Worm (Caenorhabditis elegans) whole organism, midembryonic: ENCODE measurements around the gene B0563.10.

ENCODE experiments used
- T22C8.4 ChIP-seq: fragments of 200-800 bp; sonication (Bioruptor generic); IDR thresholded peaks from 2 replicates; pipeline ENCODE4 v1.3.6; 2022; ENCODE audit warnings: missing genetic modification characterization, missing compliant biosample characterization
- cog-1 ChIP-seq: sonication (generic microtip); optimal IDR thresholded peaks from 2 replicates; lab custom pipeline; 2016; ENCODE audit warnings: missing genetic modification characterization, missing compliant biosample characterization
- flt-1 ChIP-seq: fragments of 200-800 bp; sonication (Bioruptor generic); IDR thresholded peaks from 2 replicates; pipeline ENCODE4 v1.3.6; 2022; ENCODE audit warnings: missing genetic modification characterization, missing compliant biosample characterization
- klf-2 ChIP-seq: fragments of 200-800 bp; sonication (Bioruptor generic); conservative IDR thresholded peaks from 2 replicates; pipeline ENCODE4 v1.3.6; 2022; ENCODE audit warnings: missing genetic modification reagents, missing genetic modification characterization, missing compliant biosample characterization
- med-1 ChIP-seq: sonication (generic microtip); optimal IDR thresholded peaks from 2 replicates; lab custom pipeline; 2017; ENCODE audit warnings: missing genetic modification characterization, mild to moderate bottlenecking, missing compliant biosample characterization, antibody characterized with exemption, missing genetic modification reagents; ENCODE audit not compliant: insufficient read depth
- ref-1 ChIP-seq: fragments of 200-800 bp; sonication (Bioruptor generic); conservative IDR thresholded peaks from 2 replicates; pipeline ENCODE4 v1.3.6; 2022; ENCODE audit warnings: missing genetic modification reagents, missing genetic modification characterization, missing compliant biosample characterization
- tab-1 ChIP-seq: fragments of 200-800 bp; sonication (Bioruptor generic); IDR thresholded peaks from 2 replicates; pipeline ENCODE4 v1.3.6; 2022; ENCODE audit warnings: missing genetic modification characterization, missing compliant biosample characterization
- ztf-23 ChIP-seq: fragments of 200-800 bp; sonication (Bioruptor generic); IDR thresholded peaks from 2 replicates; pipeline ENCODE4 v1.3.6; 2022; ENCODE audit warnings: missing genetic modification reagents, missing genetic modification characterization, missing compliant biosample characterization
- ztf-29 ChIP-seq: fragments of 200-800 bp; sonication (Bioruptor generic); IDR thresholded peaks from 2 replicates; pipeline ENCODE4 v1.3.6; 2022; ENCODE audit warnings: missing genetic modification reagents, missing genetic modification characterization, missing compliant biosample characterization

Gene B0563.10

ce11 chrX:9172278-9172677 lies 5.2 kb upstream of the B0563.10 start, which contains the start of gene B0563.18:
Gene B0563.18, plus strand, starts transcription at chrX:9172578.
- no peak for TF ChIP-seq T22C8.4 (GFP tag; lab: Robert Waterston, UW)
- no peak for TF ChIP-seq klf-2
- TF ChIP-seq ref-1 (GFP tag; lab: Robert Waterston, UW): no peak
- no peak for TF ChIP-seq ztf-23 (GFP tag; lab: Robert Waterston, UW)
- no peak for TF ChIP-seq flt-1 (GFP tag; lab: Robert Waterston, UW)
- TF ChIP-seq ztf-29: no peak
- no peak for TF ChIP-seq cog-1
- TF ChIP-seq med-1 (GFP tag; lab: Kevin White, UChicago): no peak
- no peak for TF ChIP-seq tab-1 (GFP tag; lab: Robert Waterston, UW)

- TF ChIP-seq ztf-29: no peak
- no peak for TF ChIP-seq T22C8.4 (GFP tag; lab: Robert Waterston, UW)
- TF ChIP-seq cog-1: no peak
- TF ChIP-seq flt-1 (GFP tag; lab: Robert Waterston, UW): no peak
- TF ChIP-seq tab-1 (GFP tag; lab: Robert Waterston, UW): no peak
- no peak for TF ChIP-seq klf-2
- no peak for TF ChIP-seq ztf-23 (GFP tag; lab: Robert Waterston, UW)
- TF ChIP-seq ref-1 (GFP tag; lab: Robert Waterston, UW): no peak
- TF ChIP-seq med-1 (GFP tag; lab: Kevin White, UChicago): no peak
Measured at ce11 chrX:9171241-9171640, 4.2 kb upstream of the B0563.10 start, which contains the start of gene B0563.1. Gene B0563.1, plus strand, starts transcription at chrX:9171541.

DNA sequence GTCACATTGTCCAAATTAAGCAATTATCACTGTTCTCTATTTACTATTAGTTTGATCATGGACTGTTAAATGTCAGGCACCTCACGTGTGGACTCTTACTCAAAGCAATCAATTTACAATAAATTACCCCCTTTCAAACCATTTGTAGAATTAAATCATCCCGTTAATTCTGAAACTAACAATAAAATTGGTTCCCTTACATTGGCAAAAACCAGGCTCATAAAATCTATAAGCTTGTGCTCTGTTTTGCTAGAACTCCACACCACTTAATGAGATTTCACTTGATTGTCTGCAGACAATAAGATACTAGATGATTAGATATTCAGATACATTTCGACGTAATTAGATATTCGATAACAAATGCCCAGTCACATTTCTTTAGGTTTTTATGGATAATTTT lies 3.0 kb upstream of the B0563.10 start:
- no peak for TF ChIP-seq T22C8.4 (GFP tag; lab: Robert Waterston, UW)
- TF ChIP-seq ztf-29: no peak
- TF ChIP-seq ref-1 (GFP tag; lab: Robert Waterston, UW): no peak
- TF ChIP-seq tab-1 (GFP tag; lab: Robert Waterston, UW): no peak
- TF ChIP-seq flt-1 (GFP tag; lab: Robert Waterston, UW): no peak
- no peak for TF ChIP-seq klf-2
- no peak for TF ChIP-seq ztf-23 (GFP tag; lab: Robert Waterston, UW)
- TF ChIP-seq cog-1: no peak
- TF ChIP-seq med-1 (GFP tag; lab: Kevin White, UChicago): no peak

- TF ChIP-seq T22C8.4 (GFP tag; lab: Robert Waterston, UW) (no peak), ref-1 (GFP tag; lab: Robert Waterston, UW) (no peak), flt-1 (GFP tag; lab: Robert Waterston, UW) (no peak), klf-2 (no peak), tab-1 (GFP tag; lab: Robert Waterston, UW) (no peak), ztf-29 (no peak), cog-1 (no peak), med-1 (GFP tag; lab: Kevin White, UChicago) (no peak), ztf-23 (GFP tag; lab: Robert Waterston, UW) (no peak)
Measured at ce11 chrX:9168239-9168638, 1.2 kb upstream of the B0563.10 start, which contains the start of gene B0563.9. Gene B0563.9, plus strand, starts transcription at chrX:9168539.

DNA sequence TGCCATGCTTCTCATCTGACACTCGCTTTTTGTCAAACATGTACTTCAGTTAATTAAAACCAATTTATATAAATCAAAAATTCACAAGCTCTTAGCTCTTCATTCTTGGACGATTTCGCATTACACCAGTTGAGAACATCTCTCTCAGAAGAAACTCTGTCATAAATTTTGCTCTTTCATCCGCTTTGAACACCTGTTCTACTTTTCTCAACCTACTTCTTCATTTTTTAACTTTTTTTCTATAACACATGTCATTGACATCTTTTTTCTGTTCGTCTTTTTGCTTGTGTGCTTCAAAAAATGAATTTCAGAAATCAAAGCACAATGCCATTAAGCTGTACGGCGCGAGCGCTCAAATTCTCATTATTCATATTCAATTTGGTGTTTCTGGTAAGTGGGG lies 4.2 kb downstream of the B0563.10 start, which contains the start of gene tsp-11:
Gene tsp-11 (plus strand): TSS at position 301 of the 400 bp plus-strand sequence.
- TF ChIP-seq klf-2: no peak
- TF ChIP-seq ref-1 (GFP tag; lab: Robert Waterston, UW): no peak
- TF ChIP-seq med-1 (GFP tag; lab: Kevin White, UChicago): no peak
- no peak for TF ChIP-seq T22C8.4 (GFP tag; lab: Robert Waterston, UW)
- TF ChIP-seq ztf-23 (GFP tag; lab: Robert Waterston, UW): no peak
- no peak for TF ChIP-seq cog-1
- no peak for TF ChIP-seq ztf-29

ce11 chrX:9161253-9161904 lies 5.7 kb downstream of the B0563.10 start:
- TF ChIP-seq ztf-23 (GFP tag; lab: Robert Waterston, UW): no peak
- TF ChIP-seq T22C8.4 (GFP tag; lab: Robert Waterston, UW): no peak
- TF ChIP-seq med-1 (GFP tag; lab: Kevin White, UChicago): no peak
- no peak for TF ChIP-seq cog-1
- no peak for TF ChIP-seq ref-1 (GFP tag; lab: Robert Waterston, UW)
- no peak for TF ChIP-seq klf-2
- no peak for TF ChIP-seq tab-1 (GFP tag; lab: Robert Waterston, UW)
- TF ChIP-seq ztf-29: no peak
- no peak for TF ChIP-seq flt-1 (GFP tag; lab: Robert Waterston, UW)

DNA sequence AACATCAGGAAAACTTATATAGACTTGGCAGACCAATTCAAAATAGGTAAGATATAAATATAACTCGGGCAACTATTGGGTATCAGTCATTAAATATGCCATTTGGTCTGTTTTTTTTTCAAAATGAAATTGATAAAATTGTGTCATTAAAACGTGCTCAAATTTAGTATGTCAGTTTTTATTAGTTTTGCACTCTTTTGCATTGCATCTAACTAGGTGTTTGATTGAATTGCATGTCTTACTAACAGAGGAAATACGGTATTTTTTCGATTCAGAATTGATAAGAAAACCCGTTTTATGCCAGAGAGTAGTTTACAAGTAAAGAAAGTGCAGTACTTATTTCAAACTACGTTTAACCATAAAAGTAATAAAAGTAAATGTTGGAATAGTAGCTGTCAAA lies 11.3 kb downstream of the B0563.10 start:
- TF ChIP-seq T22C8.4 (GFP tag; lab: Robert Waterston, UW) (no peak), tab-1 (GFP tag; lab: Robert Waterston, UW) (no peak), cog-1 (no peak), ztf-29 (no peak), klf-2 (no peak), med-1 (GFP tag; lab: Kevin White, UChicago) (no peak), ref-1 (GFP tag; lab: Robert Waterston, UW) (no peak), flt-1 (GFP tag; lab: Robert Waterston, UW) (no peak)

- TF ChIP-seq flt-1 (GFP tag; lab: Robert Waterston, UW): no peak
- TF ChIP-seq klf-2: no peak
- no peak for TF ChIP-seq ref-1 (GFP tag; lab: Robert Waterston, UW)
Measured at ce11 chrX:9154216-9154615, 12.8 kb downstream of the B0563.10 start, which contains the start of gene B0563.7. Gene B0563.7, minus strand, starts transcription at chrX:9154316.

ce11 chrX:9150269-9150744 lies 16.7 kb downstream of the B0563.10 start, which contains the start of gene tmbi-4:
Gene tmbi-4, plus strand, starts transcription at chrX:9150694.
- TF ChIP-seq tab-1 (GFP tag; lab: Robert Waterston, UW) (no peak), med-1 (GFP tag; lab: Kevin White, UChicago) (no peak), cog-1 (no peak), ztf-23 (GFP tag; lab: Robert Waterston, UW) (no peak), T22C8.4 (GFP tag; lab: Robert Waterston, UW) (no peak), flt-1 (GFP tag; lab: Robert Waterston, UW) (no peak), ztf-29 (no peak), klf-2 (no peak), ref-1 (GFP tag; lab: Robert Waterston, UW) (no peak)
